4 worm cellular contexts compared by ENCODE assay signal in the genomic region with DNA sequence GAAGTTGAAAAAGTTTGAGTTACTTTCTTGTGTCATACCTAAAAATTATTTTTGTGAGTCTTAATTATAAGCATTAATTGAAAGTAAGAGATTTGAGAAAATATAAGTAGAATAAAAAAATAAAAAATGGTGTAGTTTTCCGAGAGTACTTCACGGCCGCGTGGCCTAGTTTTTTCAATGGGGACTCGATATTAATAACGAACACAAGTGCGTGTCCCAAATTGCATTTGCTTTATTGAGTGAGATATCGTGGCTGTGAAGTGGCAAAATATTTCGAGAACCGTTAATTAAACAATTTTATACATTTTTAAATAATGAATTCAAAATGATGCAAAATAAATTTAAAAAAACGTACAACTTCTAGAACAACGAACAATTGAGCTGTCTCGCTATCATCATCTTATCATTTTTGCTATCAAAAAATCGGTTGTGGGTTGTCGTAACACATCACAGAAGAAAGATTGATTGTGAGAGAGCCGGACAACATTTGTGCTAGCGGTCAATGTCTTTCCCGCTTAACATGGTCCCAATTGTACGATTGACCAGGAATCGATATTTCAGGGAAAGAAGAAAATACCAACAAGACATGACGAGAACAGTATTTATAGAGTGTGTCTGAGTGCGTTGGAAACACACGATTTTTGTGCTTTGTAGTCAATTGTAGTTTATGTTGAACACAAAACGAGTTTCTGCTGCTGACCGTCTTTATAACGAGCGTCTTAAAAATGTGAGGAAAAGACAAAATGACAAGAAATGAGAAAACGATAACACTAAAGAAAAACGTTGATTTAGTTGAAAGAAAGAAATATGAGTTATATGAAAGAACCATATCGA.
A peak's percentile ranks its signal among the peaks of the same experiment; 100 is the strongest.
TF ChIP-seq lines count a peak whose summit lies in the region.

A gene (minus strand): TSS at position 38 of the 834 bp plus-strand sequence.

TF ChIP-seq in whole organism, L2 larva, 48 proteins besides CTCF, POLR2A, EP300 and RAD21:
- TF ChIP-seq fos-1 (tag; optimal IDR thresholded peaks at IDR 0.05; lab: Kevin White, UChicago) (peak; percentile 16), sma-9 (GFP tag; optimal IDR thresholded peaks at IDR 0.05; lab: Kevin White, UChicago) (peak; percentile 28), sma-9 (tag; optimal IDR thresholded peaks at IDR 0.05; lab: Kevin White, UChicago) (no peak), unc-55 (GFP tag; optimal IDR thresholded peaks at IDR 0.05; lab: Kevin White, UChicago) (peak; percentile 39), nhr-25 (tag; optimal IDR thresholded peaks at IDR 0.05; lab: Kevin White, UChicago) (peak; percentile 48), nhr-129 (tag; optimal IDR thresholded peaks at IDR 0.05; lab: Kevin White, UChicago) (peak; percentile 16), sma-3 (GFP tag; optimal IDR thresholded peaks at IDR 0.05; lab: Kevin White, UChicago) (peak; percentile 2), C34F6.9 (tag; optimal IDR thresholded peaks at IDR 0.05; lab: Kevin White, UChicago) (peak; percentile 51), crh-2 (tag; optimal IDR thresholded peaks at IDR 0.05; lab: Kevin White, UChicago) (peak; percentile 32), alr-1 (tag; optimal IDR thresholded peaks at IDR 0.05; lab: Kevin White, UChicago) (no peak), F13H6.1 (tag; optimal IDR thresholded peaks at IDR 0.05; lab: Kevin White, UChicago) (peak; percentile 48), lsy-2 (tag; optimal IDR thresholded peaks at IDR 0.05; lab: Kevin White, UChicago) (peak in 1 of 2 experiments; percentile 66), mdl-1 (tag; optimal IDR thresholded peaks at IDR 0.05; lab: Kevin White, UChicago) (no peak), gmeb-1 (tag; optimal IDR thresholded peaks at IDR 0.05; lab: Kevin White, UChicago) (no peak), ceh-82 (tag; optimal IDR thresholded peaks at IDR 0.05; lab: Kevin White, UChicago) (no peak), nhr-21 (tag; optimal IDR thresholded peaks at IDR 0.05; lab: Kevin White, UChicago) (peak; percentile 18), nhr-6 (tag; optimal IDR thresholded peaks at IDR 0.05; lab: Kevin White, UChicago) (no peak), nhr-11 (tag; optimal IDR thresholded peaks at IDR 0.05; lab: Kevin White, UChicago) (no peak)

TF ChIP-seq in whole organism, L4 larva, 104 proteins besides CTCF, POLR2A, EP300 and RAD21 (continues in another document):
- TF ChIP-seq tag-97 (GFP tag; IDR thresholded peaks at IDR 0.05; lab: Robert Waterston, UW) (no peak), duxl-1 (tag; optimal IDR thresholded peaks at IDR 0.05; lab: Kevin White, UChicago; ENCODE audit: poor library complexity) (peak; percentile 35), F37D6.2 (tag; optimal IDR thresholded peaks at IDR 0.05; lab: Kevin White, UChicago) (no peak), hlh-11 (tag; optimal IDR thresholded peaks at IDR 0.05; lab: Kevin White, UChicago) (peak; percentile 59), ceh-20 (GFP tag; IDR thresholded peaks at IDR 0.05; lab: Robert Waterston, UW) (0 out of 2 replicates have a peak, but pooled peaks have one; percentile 43), php-3 (GFP tag; IDR thresholded peaks at IDR 0.05; lab: Robert Waterston, UW) (0 out of 2 replicates have a peak, but pooled peaks have one; percentile 31), lim-7 (GFP tag; IDR thresholded peaks at IDR 0.05; lab: Robert Waterston, UW) (no peak), ZK337.2 (GFP tag; IDR thresholded peaks at IDR 0.05; lab: Robert Waterston, UW) (peak; percentile 56; the same call in 1 of the 2 replicates), nhr-6 (tag; optimal IDR thresholded peaks at IDR 0.05; lab: Kevin White, UChicago) (no peak), ces-1 (GFP tag; optimal IDR thresholded peaks at IDR 0.05; lab: Kevin White, UChicago) (peak; percentile 4), mep-1 (tag; optimal IDR thresholded peaks at IDR 0.05; lab: Kevin White, UChicago) (peak; percentile 64), rbr-2 (tag; optimal IDR thresholded peaks at IDR 0.05; lab: Kevin White, UChicago) (peak; percentile 36), pqm-1 (tag; optimal IDR thresholded peaks at IDR 0.05; lab: Kevin White, UChicago) (peak; percentile 36), lin-38 (GFP tag; IDR thresholded peaks at IDR 0.05; lab: Robert Waterston, UW) (no peak), aha-1 (tag; lab: Kevin White, UChicago) (peak; percentile 82), zip-2 (tag; optimal IDR thresholded peaks at IDR 0.05; lab: Kevin White, UChicago) (no peak), dpl-1 (GFP tag; optimal IDR thresholded peaks at IDR 0.05; lab: Kevin White, UChicago) (peak; percentile 40), unc-130 (GFP tag; optimal IDR thresholded peaks at IDR 0.05; lab: Kevin White, UChicago) (peak; percentile 2), T20F7.1 (GFP tag; optimal IDR thresholded peaks at IDR 0.05; lab: Kevin White, UChicago) (peak; percentile 19), dve-1 (tag; optimal IDR thresholded peaks at IDR 0.05; lab: Kevin White, UChicago; ENCODE audit: insufficient read depth) (peak; percentile 16), nhr-77 (tag; optimal IDR thresholded peaks at IDR 0.05; lab: Kevin White, UChicago) (peak; percentile 13)

TF ChIP-seq in whole organism, late embryonic, 69 proteins besides CTCF, POLR2A, EP300 and RAD21 (continues in another document):
- peak; percentile 76 for TF ChIP-seq unc-42 (tag; optimal IDR thresholded peaks at IDR 0.05; lab: Kevin White, UChicago)
- no peak for TF ChIP-seq ceh-45 (GFP tag; IDR thresholded peaks at IDR 0.05; lab: Robert Waterston, UW)
- TF ChIP-seq nhr-232 (tag; optimal IDR thresholded peaks at IDR 0.05; lab: Kevin White, UChicago) = no peak
- no peak for TF ChIP-seq ceh-30 (tag; optimal IDR thresholded peaks at IDR 0.05; lab: Kevin White, UChicago)
- TF ChIP-seq mec-3 (tag; optimal IDR thresholded peaks at IDR 0.05; lab: Kevin White, UChicago; ENCODE audit: borderline replicate concordance) = no peak
- TF ChIP-seq gmeb-2 (tag; optimal IDR thresholded peaks at IDR 0.05; lab: Kevin White, UChicago) = no peak
- TF ChIP-seq F13H6.1 (tag; optimal IDR thresholded peaks at IDR 0.05; lab: Kevin White, UChicago) = no peak
- peak; percentile 31 for TF ChIP-seq C08G9.2 (tag; optimal IDR thresholded peaks at IDR 0.05; lab: Kevin White, UChicago)
- TF ChIP-seq eyg-1 (tag; optimal IDR thresholded peaks at IDR 0.05; lab: Kevin White, UChicago) = no peak
- TF ChIP-seq tbx-7 (tag; optimal IDR thresholded peaks at IDR 0.05; lab: Kevin White, UChicago) = no peak
- no peak for TF ChIP-seq nfya-1 (tag; optimal IDR thresholded peaks at IDR 0.05; lab: Kevin White, UChicago)
- no peak for TF ChIP-seq ceh-18 (tag; optimal IDR thresholded peaks at IDR 0.05; lab: Kevin White, UChicago)
- TF ChIP-seq ref-2 (tag; optimal IDR thresholded peaks at IDR 0.05; lab: Kevin White, UChicago) = peak; percentile 34
- peak; percentile 41 for TF ChIP-seq ets-4 (tag; optimal IDR thresholded peaks at IDR 0.05; lab: Kevin White, UChicago)
- no peak for TF ChIP-seq lim-6 (tag; optimal IDR thresholded peaks at IDR 0.05; lab: Kevin White, UChicago)
- TF ChIP-seq che-1 (tag; optimal IDR thresholded peaks at IDR 0.05; lab: Kevin White, UChicago) = no peak
- peak; percentile 75 for TF ChIP-seq ceh-31 (tag; optimal IDR thresholded peaks at IDR 0.05; lab: Kevin White, UChicago)
- TF ChIP-seq hlh-8 (tag; optimal IDR thresholded peaks at IDR 0.05; lab: Kevin White, UChicago) = peak; percentile 15
- no peak for TF ChIP-seq pat-9 (tag; optimal IDR thresholded peaks at IDR 0.05; lab: Kevin White, UChicago)
- peak; percentile 58 for TF ChIP-seq zip-5 (tag; optimal IDR thresholded peaks at IDR 0.05; lab: Kevin White, UChicago)
- peak; percentile 79 for TF ChIP-seq elt-2 (tag; optimal IDR thresholded peaks at IDR 0.05; lab: Kevin White, UChicago)
- TF ChIP-seq ceh-14 (tag; optimal IDR thresholded peaks at IDR 0.05; lab: Kevin White, UChicago) = no peak
- TF ChIP-seq hlh-15 (tag; optimal IDR thresholded peaks at IDR 0.05; lab: Kevin White, UChicago) = no peak
- peak; percentile 23 for TF ChIP-seq fkh-6 (tag; optimal IDR thresholded peaks at IDR 0.05; lab: Kevin White, UChicago)

TF ChIP-seq in whole organism, mixed stage, embryonic, 35 proteins besides CTCF, POLR2A, EP300 and RAD21:
- TF ChIP-seq ces-1 (GFP tag; optimal IDR thresholded peaks at IDR 0.05; lab: Kevin White, UChicago) (peak; percentile 91), lin-13 (tag; optimal IDR thresholded peaks at IDR 0.05; lab: Kevin White, UChicago) (no peak), ceh-39 (tag; optimal IDR thresholded peaks at IDR 0.05; lab: Kevin White, UChicago) (peak; percentile 77), unc-120 (tag; optimal IDR thresholded peaks at IDR 0.05; lab: Kevin White, UChicago; ENCODE audit: poor library complexity, severe bottlenecking) (peak; percentile 11)
